Fruit fly (Drosophila melanogaster) whole organism, embryonic: ENCODE measurements around the gene CG44405.
A peak's percentile ranks its signal among the peaks of the same experiment; 100 is the strongest.

Experiments used
- Atf-2 ChIP-seq: fragments of 200-800 bp; sonication (Bioruptor generic); optimal IDR thresholded peaks from 2 replicates; lab custom pipeline; 2016; ENCODE audit warnings: missing biosample characterization, missing genetic modification characterization
- B-H1 ChIP-seq: fragments of 200-800 bp; sonication (Bioruptor generic); IDR thresholded peaks from 3 replicates; pipeline ENCODE4 v1.3.6; 2022; ENCODE audit warnings: missing biosample characterization, missing genetic modification characterization
- Blimp-1 ChIP-seq: fragments of 200-800 bp; sonication (Bioruptor generic); optimal IDR thresholded peaks from 3 replicates; lab custom pipeline; 2018; ENCODE audit warnings: missing biosample characterization, missing genetic modification characterization, mild to moderate bottlenecking, moderate library complexity, missing genetic modification reagents
- CG10267 ChIP-seq: fragments of 200-800 bp; sonication (Bioruptor generic); optimal IDR thresholded peaks from 2 replicates; lab custom pipeline; 2018; ENCODE audit warnings: missing biosample characterization, mild to moderate bottlenecking, missing genetic modification characterization, moderate library complexity
- CG10979 ChIP-seq: fragments of 200-800 bp; sonication (Bioruptor generic); optimal IDR thresholded peaks from 2 replicates; lab custom pipeline; 2018; ENCODE audit warnings: missing biosample characterization, mild to moderate bottlenecking, missing genetic modification characterization, moderate library complexity
- CG11504 ChIP-seq: fragments of 200-800 bp; sonication (Bioruptor generic); optimal IDR thresholded peaks from 3 replicates; lab custom pipeline; 2019; ENCODE audit warnings: missing biosample characterization, mild to moderate bottlenecking, missing genetic modification characterization, moderate library complexity
- CG13424 ChIP-seq: fragments of 200-800 bp; sonication (Bioruptor generic); optimal IDR thresholded peaks from 2 replicates; lab custom pipeline; 2019; ENCODE audit warnings: missing biosample characterization, mild to moderate bottlenecking, missing genetic modification characterization, moderate library complexity
- CG14667 ChIP-seq: fragments of 200-800 bp; sonication (Bioruptor generic); IDR thresholded peaks from 2 replicates; pipeline ENCODE4 v1.3.6; 2022; ENCODE audit warnings: missing biosample characterization, missing genetic modification characterization
- CG14710 ChIP-seq: fragments of 200-800 bp; sonication (Bioruptor generic); optimal IDR thresholded peaks from 3 replicates; lab custom pipeline; 2019; ENCODE audit warnings: missing biosample characterization, mild to moderate bottlenecking, missing genetic modification characterization, moderate library complexity
- CG15269 ChIP-seq: fragments of 200-800 bp; sonication (Bioruptor generic); optimal IDR thresholded peaks from 2 replicates; lab custom pipeline; 2018; ENCODE audit warnings: missing biosample characterization, mild to moderate bottlenecking, missing genetic modification characterization, moderate library complexity
- CG15479 ChIP-seq: fragments of 200-800 bp; sonication (Bioruptor generic); optimal IDR thresholded peaks from 3 replicates; lab custom pipeline; 2019; ENCODE audit warnings: missing biosample characterization, mild to moderate bottlenecking, missing genetic modification characterization, moderate library complexity
- CG15601 ChIP-seq: fragments of 200-800 bp; sonication (Bioruptor generic); optimal IDR thresholded peaks from 3 replicates; lab custom pipeline; 2019; ENCODE audit warnings: missing biosample characterization, mild to moderate bottlenecking, missing genetic modification characterization, moderate library complexity
- CG1603 ChIP-seq: fragments of 200-800 bp; sonication (Bioruptor generic); optimal IDR thresholded peaks from 2 replicates; lab custom pipeline; 2019; ENCODE audit warnings: missing biosample characterization, mild to moderate bottlenecking, missing genetic modification characterization, moderate library complexity
- CG2199 ChIP-seq: fragments of 200-800 bp; sonication (Bioruptor generic); IDR thresholded peaks from 3 replicates; pipeline ENCODE4 v1.3.6; 2022; ENCODE audit warnings: missing biosample characterization, missing genetic modification characterization
- CG2712 ChIP-seq: fragments of 200-800 bp; optimal IDR thresholded peaks from 3 replicates; lab custom pipeline; 2019; ENCODE audit warnings: missing biosample characterization, mild to moderate bottlenecking, missing genetic modification characterization, moderate library complexity
- CG3847 ChIP-seq: fragments of 200-800 bp; sonication (Bioruptor generic); IDR thresholded peaks from 2 replicates; pipeline ENCODE4 v1.3.6; 2022; ENCODE audit warnings: missing biosample characterization, missing genetic modification characterization
- CG43689 ChIP-seq: fragments of 200-800 bp; sonication (Bioruptor generic); IDR thresholded peaks from 2 replicates; pipeline ENCODE4 v1.3.6; 2022; ENCODE audit warnings: missing biosample characterization, missing genetic modification characterization
- CG6854 ChIP-seq: fragments of 200-800 bp; sonication (Bioruptor generic); optimal IDR thresholded peaks from 3 replicates; lab custom pipeline; 2017; ENCODE audit warnings: missing biosample characterization, mild to moderate bottlenecking, missing genetic modification characterization
- CG7556 ChIP-seq: fragments of 200-800 bp; sonication (Bioruptor generic); optimal IDR thresholded peaks from 2 replicates; lab custom pipeline; 2017; ENCODE audit warnings: missing biosample characterization, mild to moderate bottlenecking, missing genetic modification characterization
- CG7928 ChIP-seq: fragments of 200-800 bp; sonication (Bioruptor generic); optimal IDR thresholded peaks from 2 replicates; lab custom pipeline; 2017; ENCODE audit warnings: missing biosample characterization, mild to moderate bottlenecking, missing genetic modification characterization
- D19A ChIP-seq: fragments of 200-800 bp; optimal IDR thresholded peaks from 3 replicates; lab custom pipeline; 2019; ENCODE audit warnings: missing biosample characterization, mild to moderate bottlenecking, missing genetic modification characterization, moderate library complexity
- Deaf1 ChIP-seq: fragments of 200-800 bp; optimal IDR thresholded peaks from 3 replicates; lab custom pipeline; 2019; ENCODE audit warnings: missing biosample characterization, mild to moderate bottlenecking, missing genetic modification characterization, moderate library complexity
- Eip74EF ChIP-seq, 2 experiments: fragments of 200-800 bp in 1 of 2; fragments of >200 bp in 1 of 2; sonication (Bioruptor generic) in 1 of 2; optimal IDR thresholded peaks; 2 replicates each; lab custom pipeline; 2017 to 2019; ENCODE audit warnings: missing biosample characterization in 2 of 2, missing genetic modification characterization in 2 of 2, mild to moderate bottlenecking in 1 of 2, moderate library complexity in 1 of 2
- Hr51 ChIP-seq, 2 experiments: fragments of 200-800 bp; sonication (Bioruptor generic); optimal IDR thresholded peaks; 2 replicates in 1 of 2; 3 replicates in 1 of 2; lab custom pipeline; 2016 to 2018; ENCODE audit warnings: missing biosample characterization in 2 of 2, missing genetic modification characterization in 2 of 2, mild to moderate bottlenecking in 1 of 2, moderate library complexity in 1 of 2
- Hsf ChIP-seq: fragments of 200-800 bp; sonication (Bioruptor generic); optimal IDR thresholded peaks from 3 replicates; lab custom pipeline; 2016; ENCODE audit warnings: missing biosample characterization, missing genetic modification characterization
- MBD-R2 ChIP-seq: fragments of 200-800 bp; sonication (Bioruptor generic); IDR thresholded peaks from 2 replicates; pipeline ENCODE4 v1.3.6; 2022; ENCODE audit warnings: missing biosample characterization, missing genetic modification characterization
- NK7.1 ChIP-seq: fragments of 200-800 bp; sonication (Bioruptor generic); optimal IDR thresholded peaks from 3 replicates; lab custom pipeline; 2016; ENCODE audit warnings: missing biosample characterization, missing genetic modification characterization
- Nf-YA ChIP-seq: fragments of 200-800 bp; sonication (Bioruptor generic); IDR thresholded peaks from 2 replicates; pipeline ENCODE4 v1.3.6; 2022; ENCODE audit warnings: missing biosample characterization, missing genetic modification characterization
- Nf-YC ChIP-seq: fragments of 200-800 bp; optimal IDR thresholded peaks from 3 replicates; lab custom pipeline; 2019; ENCODE audit warnings: missing biosample characterization, mild to moderate bottlenecking, missing genetic modification characterization, moderate library complexity
- Sox100B ChIP-seq: fragments of 200-800 bp; sonication (Bioruptor generic); optimal IDR thresholded peaks from 3 replicates; lab custom pipeline; 2018; ENCODE audit warnings: missing biosample characterization, mild to moderate bottlenecking, missing genetic modification characterization
- Ssrp ChIP-seq: fragments of 200-800 bp; sonication (Bioruptor generic); optimal IDR thresholded peaks from 2 replicates; lab custom pipeline; 2018; ENCODE audit warnings: missing biosample characterization, mild to moderate bottlenecking, missing genetic modification characterization, moderate library complexity
- cas ChIP-seq: fragments of 200-800 bp; sonication (Bioruptor generic); IDR thresholded peaks from 2 replicates; pipeline ENCODE4 v1.3.6; 2022; ENCODE audit warnings: missing biosample characterization, missing genetic modification characterization
- ci ChIP-seq: fragments of 200-800 bp; sonication (Bioruptor generic); IDR thresholded peaks from 3 replicates; pipeline ENCODE4 v1.3.6; 2022; ENCODE audit warnings: missing biosample characterization, missing genetic modification characterization
- dan ChIP-seq: fragments of 200-800 bp; sonication (Bioruptor generic); IDR thresholded peaks from 2 replicates; pipeline ENCODE4 v1.3.6; 2022; ENCODE audit warnings: missing biosample characterization, missing genetic modification characterization
- dmrt11E ChIP-seq: fragments of 200-800 bp; sonication (Bioruptor generic); optimal IDR thresholded peaks from 3 replicates; lab custom pipeline; 2018; ENCODE audit warnings: missing biosample characterization, mild to moderate bottlenecking, missing genetic modification characterization, moderate library complexity
- dmrt99B ChIP-seq: fragments of 200-800 bp; sonication (Bioruptor generic); optimal IDR thresholded peaks from 2 replicates; lab custom pipeline; 2018; ENCODE audit warnings: missing biosample characterization, mild to moderate bottlenecking, missing genetic modification characterization, moderate library complexity
- gem ChIP-seq: fragments of 200-800 bp; sonication (Bioruptor generic); optimal IDR thresholded peaks from 2 replicates; lab custom pipeline; 2019; ENCODE audit warnings: missing biosample characterization, mild to moderate bottlenecking, missing genetic modification characterization, moderate library complexity
- knrl ChIP-seq: fragments of 200-800 bp; sonication (Bioruptor generic); IDR thresholded peaks from 3 replicates; pipeline ENCODE4 v1.3.6; 2022; ENCODE audit warnings: missing biosample characterization, missing genetic modification characterization; ENCODE audit not compliant: partially characterized antibody
- lola ChIP-seq, 3 experiments: fragments of >200 bp in 2 of 3; fragments of 200-800 bp in 1 of 3; sonication (Bioruptor generic) in 1 of 3; optimal IDR thresholded peaks; 2 replicates each; lab custom pipeline; 2017 to 2019; ENCODE audit warnings: missing biosample characterization in 3 of 3, missing genetic modification characterization in 3 of 3, mild to moderate bottlenecking in 1 of 3, moderate library complexity in 1 of 3
- nerfin-1 ChIP-seq: fragments of 200-800 bp; sonication (Bioruptor generic); optimal IDR thresholded peaks from 3 replicates; lab custom pipeline; 2019; ENCODE audit warnings: missing biosample characterization, mild to moderate bottlenecking, missing genetic modification characterization, moderate library complexity
- nerfin-2 ChIP-seq: fragments of 200-800 bp; sonication (Bioruptor generic); IDR thresholded peaks from 2 replicates; pipeline ENCODE4 v1.3.6; 2022; ENCODE audit warnings: missing biosample characterization, missing genetic modification characterization; ENCODE audit not compliant: partially characterized antibody
- phol ChIP-seq: fragments of 200-800 bp; sonication (Bioruptor generic); optimal IDR thresholded peaks from 3 replicates; lab custom pipeline; 2018; ENCODE audit warnings: missing biosample characterization, mild to moderate bottlenecking, missing genetic modification characterization, moderate library complexity
- schlank ChIP-seq: fragments of 200-800 bp; sonication (Bioruptor generic); optimal IDR thresholded peaks from 2 replicates; lab custom pipeline; 2018; ENCODE audit warnings: missing biosample characterization, mild to moderate bottlenecking, missing genetic modification characterization
- sens ChIP-seq: fragments of 200-800 bp; sonication (Bioruptor generic); peaks from one replicate; lab custom pipeline; 2016; ENCODE audit warnings: missing biosample characterization, missing genetic modification characterization
- twi ChIP-seq: fragments of 200-800 bp; optimal IDR thresholded peaks from 2 replicates; lab custom pipeline; 2019; ENCODE audit warnings: missing biosample characterization, mild to moderate bottlenecking, missing genetic modification characterization, moderate library complexity
- yki ChIP-seq: fragments of >200 bp; optimal IDR thresholded peaks from 3 replicates; lab custom pipeline; 2018
- zen2 ChIP-seq: fragments of 200-800 bp; sonication (Bioruptor generic); IDR thresholded peaks from 3 replicates; pipeline ENCODE4 v1.3.6; 2022; ENCODE audit warnings: missing biosample characterization, missing genetic modification characterization; ENCODE audit not compliant: partially characterized antibody

The CG44405 gene

dm6 chr2L:16342224-16342623, at the start of gene CG44405:
TSS of gene CG44405 (minus strand) at chr2L:16342324.
- TF ChIP-seq zen2: no peak
- TF ChIP-seq yki (lab: Kevin White, UChicago): no peak
- no peak for TF ChIP-seq NK7.1 (GFP tag; lab: Kevin White, UChicago)
- TF ChIP-seq CG15479 (GFP tag; lab: Kevin White, UChicago): no peak
- TF ChIP-seq CG15269 (tag; lab: Kevin White, UChicago): no peak

- TF ChIP-seq Hsf (GFP tag; lab: Kevin White, UChicago) (no peak), nerfin-1 (tag; lab: Kevin White, UChicago) (no peak), CG14667 (GFP tag; lab: Robert Waterston, UW) (no peak), sens (GFP tag; lab: Kevin White, UChicago) (peak; percentile 73), CG6854 (GFP tag; lab: Kevin White, UChicago) (no peak), Atf-2 (no peak), B-H1 (no peak), ci (GFP tag; lab: Robert Waterston, UW) (no peak), Blimp-1 (GFP tag; lab: Kevin White, UChicago) (no peak), lola (GFP tag; optimal IDR thresholded peaks at IDR 0.05; lab: Kevin White, UChicago) (no peak), CG1603 (tag; lab: Kevin White, UChicago) (peak; percentile 8), schlank (tag; lab: Kevin White, UChicago) (no peak), CG7928 (GFP tag; lab: Kevin White, UChicago) (no peak), CG43689 (no peak), gem (tag; lab: Kevin White, UChicago) (peak; percentile 1), dmrt11E (tag; lab: Kevin White, UChicago) (peak; percentile 9), twi (no peak)
Observed at dm6 chr2L:16390803-16391202, 48.7 kb upstream of the CG44405 start.

- TF ChIP-seq knrl (GFP tag; lab: Robert Waterston, UW): peak; percentile 13; the same call in 1 of the 3 replicates
- TF ChIP-seq Nf-YC (tag; lab: Kevin White, UChicago): peak; percentile 65
- no peak for TF ChIP-seq cas
- TF ChIP-seq CG2199: no peak
- no peak for TF ChIP-seq CG7928 (GFP tag; lab: Kevin White, UChicago)
- no peak for TF ChIP-seq CG3847
- TF ChIP-seq Deaf1 (tag; lab: Kevin White, UChicago): peak; percentile 53
- no peak for TF ChIP-seq nerfin-2
- 0 out of 2 replicates have a peak, but pooled peaks have one; percentile 7 for TF ChIP-seq MBD-R2 (GFP tag; lab: Robert Waterston, UW)
- TF ChIP-seq CG13424 (tag; lab: Kevin White, UChicago): no peak
Observed at dm6 chr2L:16380973-16381372, 38.8 kb upstream of the CG44405 start.

- peak; percentile 43 for TF ChIP-seq Sox100B (GFP tag; lab: Kevin White, UChicago)
- TF ChIP-seq CG11504 (tag; lab: Kevin White, UChicago): peak; percentile 61
- peak; percentile 13 for TF ChIP-seq Ssrp (tag; lab: Kevin White, UChicago)
- peak; percentile 32 for TF ChIP-seq sens (GFP tag; lab: Kevin White, UChicago)
- peak; percentile 92 for TF ChIP-seq D19A (tag; lab: Kevin White, UChicago)
- peak; percentile 14 for TF ChIP-seq CG15601 (tag; lab: Kevin White, UChicago)
- TF ChIP-seq Nf-YA (GFP tag; lab: Robert Waterston, UW): no peak
- TF ChIP-seq Hr51 (GFP tag; optimal IDR thresholded peaks at IDR 0.05; lab: Kevin White, UChicago): peak in 1 of 2 experiments; percentile 27
- TF ChIP-seq CG10979 (tag; lab: Kevin White, UChicago): peak; percentile 49
- TF ChIP-seq dmrt99B: peak; percentile 48
- peak; percentile 30 for TF ChIP-seq CG14710
- TF ChIP-seq Eip74EF (GFP tag; optimal IDR thresholded peaks at IDR 0.05; lab: Kevin White, UChicago): no peak
- TF ChIP-seq CG10267: peak; percentile 10
- TF ChIP-seq phol (tag; lab: Kevin White, UChicago): peak; percentile 29
- TF ChIP-seq CG2712 (tag; lab: Kevin White, UChicago): peak; percentile 38
- TF ChIP-seq CG7556 (GFP tag; lab: Kevin White, UChicago): peak; percentile 19
- no peak for TF ChIP-seq dan (GFP tag; lab: Robert Waterston, UW)
Observed at dm6 chr2L:16374691-16375090, 32.6 kb upstream of the CG44405 start.
